ENCODE assay signal across 2 worm cellular contexts in genomic region chrII:9708835-9709299, ce11.
TF ChIP-seq lines count a peak whose summit lies in the region.

Gene glt-5, minus strand, starts transcription at chrII:9708885.

TF ChIP-seq in whole organism, L1 larva, 84 proteins besides CTCF, POLR2A, EP300 and RAD21:
- TF ChIP-seq jun-1 (tag; optimal IDR thresholded peaks at IDR 0.05; lab: Kevin White, UChicago), result no peak
- no peak for TF ChIP-seq aha-1 (tag; optimal IDR thresholded peaks at IDR 0.05; lab: Kevin White, UChicago)
- no peak for TF ChIP-seq nhr-12 (tag; optimal IDR thresholded peaks at IDR 0.05; lab: Kevin White, UChicago)
- no peak for TF ChIP-seq mef-2 (tag; optimal IDR thresholded peaks at IDR 0.05; lab: Kevin White, UChicago)
- peak; percentile 51 for TF ChIP-seq nhr-85 (tag; lab: Kevin White, UChicago)
- TF ChIP-seq nhr-71 (tag; optimal IDR thresholded peaks at IDR 0.05; lab: Kevin White, UChicago), result no peak
- TF ChIP-seq hlh-17 (GFP tag; optimal IDR thresholded peaks at IDR 0.05; lab: Kevin White, UChicago; ENCODE audit: borderline replicate concordance), result no peak
- 0 out of 2 replicates have a peak, but pooled peaks have one; percentile 16 for TF ChIP-seq grh-1 (GFP tag; IDR thresholded peaks at IDR 0.05; lab: Robert Waterston, UW)
- TF ChIP-seq unc-30 (tag; optimal IDR thresholded peaks at IDR 0.05; lab: Kevin White, UChicago), result no peak
- no peak for TF ChIP-seq egl-13 (tag; optimal IDR thresholded peaks at IDR 0.05; lab: Kevin White, UChicago)
- TF ChIP-seq rnt-1 (tag; optimal IDR thresholded peaks at IDR 0.05; lab: Kevin White, UChicago), result no peak
- no peak for TF ChIP-seq nhr-84 (tag; optimal IDR thresholded peaks at IDR 0.05; lab: Kevin White, UChicago)
- TF ChIP-seq elt-3 (tag; optimal IDR thresholded peaks at IDR 0.05; lab: Kevin White, UChicago), result peak in 5 of 6 experiments; percentile 16 to 71 (median 58)
- TF ChIP-seq isw-1 (GFP tag; IDR thresholded peaks at IDR 0.05; lab: Robert Waterston, UW), result no peak
- TF ChIP-seq C04F5.9 (tag; optimal IDR thresholded peaks at IDR 0.05; lab: Kevin White, UChicago), result no peak
- no peak for TF ChIP-seq snu-23 (GFP tag; optimal IDR thresholded peaks at IDR 0.05; lab: Kevin White, UChicago)
- TF ChIP-seq ets-5 (GFP tag; IDR thresholded peaks at IDR 0.05; lab: Robert Waterston, UW), result no peak

TF ChIP-seq in whole organism, L2 larva, 48 proteins besides CTCF, POLR2A, EP300 and RAD21:
- peak; percentile 51 for TF ChIP-seq sma-9 (GFP tag; optimal IDR thresholded peaks at IDR 0.05; lab: Kevin White, UChicago)
- TF ChIP-seq sma-9 (tag; optimal IDR thresholded peaks at IDR 0.05; lab: Kevin White, UChicago), result no peak
- no peak for TF ChIP-seq elt-1 (tag; optimal IDR thresholded peaks at IDR 0.05; lab: Kevin White, UChicago)

Comparison
In these comparisons a context has a peak if more than half of its experiments do, and no peak if none do; other contexts are left out.
1. Of the 22 proteins assayed by ChIP-seq in both whole organism, L1 larva and whole organism, L2 larva: peak only in whole organism, L1 larva: elt-3; only in whole organism, L2 larva: none; in both: none; in neither: 21.